Worm (Caenorhabditis elegans): ENCODE measurements around the gene nas-31.

DNA sequence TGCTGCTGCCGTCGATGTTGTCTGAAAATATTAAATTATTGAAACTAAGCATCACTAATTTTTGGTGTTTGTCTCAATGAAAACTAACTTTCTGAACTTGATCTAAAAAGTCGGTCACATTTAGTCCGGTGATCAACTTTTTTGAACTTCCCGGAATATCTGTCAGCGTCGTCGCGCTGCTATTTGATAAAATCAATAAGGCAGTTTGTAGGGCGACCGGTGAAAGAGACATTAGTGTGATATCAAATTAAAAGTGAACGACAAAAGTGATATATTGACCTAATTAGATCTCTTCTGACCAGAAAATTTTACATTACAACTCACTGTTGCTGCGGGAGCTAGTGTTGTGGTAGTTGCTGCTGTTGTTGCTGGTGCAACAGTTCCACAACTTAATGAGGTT lies 49.3 kb upstream of the nas-31 start:
- TF ChIP-seq tbp1 (GFP tag; optimal IDR thresholded peaks at IDR 0.05) (no peak), F57A8.1 (GFP tag; optimal IDR thresholded peaks at IDR 0.05) (no peak), hmg-20 (GFP tag; IDR thresholded peaks at IDR 0.05) (no peak), tbx-9 (tag; optimal IDR thresholded peaks at IDR 0.05; ENCODE audit: borderline replicate concordance) (no peak), F49E8.2 (tag; optimal IDR thresholded peaks at IDR 0.05; ENCODE audit: insufficient read depth) (no peak)

Data from whole organism, young adult.